Worm (Caenorhabditis elegans): ENCODE results near the gene snr-3.

DNA sequence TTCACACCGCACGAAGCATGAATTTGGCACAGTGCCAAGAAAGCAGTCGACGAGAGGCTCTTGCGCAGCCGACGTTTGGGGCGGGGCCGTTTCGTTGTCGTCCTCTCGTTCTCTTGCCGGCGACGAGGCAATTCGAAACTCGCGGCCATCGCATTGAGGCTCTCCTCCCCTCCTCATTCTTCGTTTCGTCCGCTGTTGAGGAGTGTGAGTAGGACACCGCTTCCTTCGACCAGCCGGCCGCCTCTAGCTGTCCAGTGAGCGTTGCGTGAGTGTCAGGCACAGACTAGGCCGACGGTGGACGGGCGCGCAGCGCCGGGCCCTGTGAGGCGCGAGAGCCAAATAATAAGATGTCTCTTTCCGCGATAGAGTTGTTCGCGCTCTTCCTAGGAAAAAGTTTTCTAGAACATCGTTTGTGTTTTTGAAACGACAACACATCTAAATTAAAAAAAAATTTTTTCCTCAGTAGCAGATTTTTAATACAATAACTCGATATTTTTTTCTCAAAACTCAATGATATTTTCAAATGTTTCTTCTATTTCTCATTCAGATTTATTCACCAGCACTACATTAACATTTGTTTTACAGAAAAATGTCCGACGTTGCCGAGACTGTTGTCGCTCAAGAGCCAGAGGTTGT is 2.4 kb upstream of the snr-3 start, which contains the start of the genes T28D9.11 and T28D9.1:
- no peak for TF ChIP-seq ref-1 (GFP tag; conservative IDR thresholded peaks at IDR 0.05)
- peak; percentile 7; the same call in 1 of the 2 replicates for TF ChIP-seq ztf-29 (GFP tag; IDR thresholded peaks at IDR 0.05)
- TF ChIP-seq med-1 (GFP tag; optimal IDR thresholded peaks at IDR 0.05; ENCODE audit: insufficient read depth) = no peak
- TF ChIP-seq flt-1 (GFP tag; IDR thresholded peaks at IDR 0.05) = peak; percentile 64; the same call in 1 of the 2 replicates
- TF ChIP-seq tab-1 (GFP tag; IDR thresholded peaks at IDR 0.05) = peak; percentile 65; the same call in 1 of the 2 replicates
- peak; percentile 29 for TF ChIP-seq cog-1 (tag; optimal IDR thresholded peaks at IDR 0.05)
- TF ChIP-seq klf-2 (GFP tag; conservative IDR thresholded peaks at IDR 0.05) = no peak; the same call in 1 of the 2 replicates

Measured in whole organism, midembryonic.